Fruit fly (Drosophila melanogaster) whole organism, embryonic: ENCODE data around the gene CG7408.
A peak's percentile ranks its signal among the peaks of the same experiment; 100 is the strongest.

ENCODE experiments used
- Ada2b ChIP-seq: fragments of 200-800 bp; sonication (Bioruptor generic); IDR thresholded peaks from 2 replicates; pipeline ENCODE4 v1.3.6; 2022; ENCODE audit warnings: missing biosample characterization, missing genetic modification characterization
- CG11398 ChIP-seq: fragments of 200-800 bp; sonication (Bioruptor generic); optimal IDR thresholded peaks from 2 replicates; lab custom pipeline; 2016; ENCODE audit warnings: missing biosample characterization, missing genetic modification characterization
- CG12155 ChIP-seq: fragments of 200-800 bp; sonication (Bioruptor generic); optimal IDR thresholded peaks from 3 replicates; lab custom pipeline; 2016; ENCODE audit warnings: missing biosample characterization, missing genetic modification characterization
- CG13424 ChIP-seq: fragments of 200-800 bp; sonication (Bioruptor generic); optimal IDR thresholded peaks from 2 replicates; lab custom pipeline; 2019; ENCODE audit warnings: missing biosample characterization, mild to moderate bottlenecking, missing genetic modification characterization, moderate library complexity
- CG15479 ChIP-seq: fragments of 200-800 bp; sonication (Bioruptor generic); optimal IDR thresholded peaks from 3 replicates; lab custom pipeline; 2019; ENCODE audit warnings: missing biosample characterization, mild to moderate bottlenecking, missing genetic modification characterization, moderate library complexity
- CG18011 ChIP-seq: fragments of 200-800 bp; sonication (Bioruptor generic); optimal IDR thresholded peaks from 2 replicates; lab custom pipeline; 2017; ENCODE audit warnings: missing biosample characterization, missing genetic modification characterization, mild to moderate bottlenecking, moderate library complexity, missing genotype
- CG18619 ChIP-seq: fragments of 200-800 bp; sonication (Bioruptor generic); optimal IDR thresholded peaks from 3 replicates; lab custom pipeline; 2017; ENCODE audit warnings: missing biosample characterization, mild to moderate bottlenecking, missing genetic modification characterization
- CG18764 ChIP-seq: fragments of 200-800 bp; sonication (Bioruptor generic); optimal IDR thresholded peaks from 3 replicates; lab custom pipeline; 2016; ENCODE audit warnings: missing biosample characterization, missing genetic modification characterization
- CG2202 ChIP-seq: fragments of 200-800 bp; sonication (Bioruptor generic); optimal IDR thresholded peaks from 2 replicates; lab custom pipeline; 2018; ENCODE audit warnings: missing biosample characterization, mild to moderate bottlenecking, missing genetic modification characterization
- CG3726 ChIP-seq: fragments of 200-800 bp; sonication (Bioruptor generic); IDR thresholded peaks from 3 replicates; pipeline ENCODE4, ENCODE4 v1.3.6; 2022; ENCODE audit warnings: missing biosample characterization, missing genetic modification characterization
- CG4360 ChIP-seq: fragments of 200-800 bp; sonication (Bioruptor generic); IDR thresholded peaks from 2 replicates; pipeline ENCODE4 v1.3.6; 2022; ENCODE audit warnings: missing biosample characterization, missing genetic modification characterization
- CG4730 ChIP-seq: fragments of 200-800 bp; sonication (Bioruptor generic); IDR thresholded peaks from 2 replicates; pipeline ENCODE4 v1.3.6; 2022; ENCODE audit warnings: missing biosample characterization, missing genetic modification characterization
- CG6813 ChIP-seq: fragments of 200-800 bp; sonication (Bioruptor generic); optimal IDR thresholded peaks from 2 replicates; lab custom pipeline; 2017; ENCODE audit warnings: missing biosample characterization, missing genetic modification characterization, mild to moderate bottlenecking, moderate library complexity, missing genetic modification reagents
- CG8359 ChIP-seq: fragments of 200-800 bp; sonication (Bioruptor generic); optimal IDR thresholded peaks from 2 replicates; lab custom pipeline; 2017; ENCODE audit warnings: missing biosample characterization, mild to moderate bottlenecking, missing genetic modification characterization, borderline replicate concordance
- CG8478 ChIP-seq: fragments of >200 bp; optimal IDR thresholded peaks from 2 replicates; lab custom pipeline; 2018
- CG9797 ChIP-seq: fragments of 200-800 bp; sonication (Bioruptor generic); optimal IDR thresholded peaks from 3 replicates; lab custom pipeline; 2018; ENCODE audit warnings: missing biosample characterization, mild to moderate bottlenecking, missing genetic modification characterization
- CG9817 ChIP-seq: fragments of 200-800 bp; sonication (Bioruptor generic); optimal IDR thresholded peaks from 2 replicates; lab custom pipeline; 2018; ENCODE audit warnings: missing biosample characterization, mild to moderate bottlenecking, missing genetic modification characterization, moderate library complexity
- CHES-1-like ChIP-seq: fragments of 200-800 bp; sonication (Bioruptor generic); optimal IDR thresholded peaks from 2 replicates; lab custom pipeline; 2016; ENCODE audit warnings: missing biosample characterization, missing genetic modification characterization
- Camta ChIP-seq: fragments of 200-800 bp; sonication (Bioruptor generic); optimal IDR thresholded peaks from 2 replicates; lab custom pipeline; 2016; ENCODE audit warnings: missing biosample characterization, missing genetic modification characterization
- D19A ChIP-seq: fragments of 200-800 bp; optimal IDR thresholded peaks from 3 replicates; lab custom pipeline; 2019; ENCODE audit warnings: missing biosample characterization, mild to moderate bottlenecking, missing genetic modification characterization, moderate library complexity
- Dll ChIP-seq: fragments of 200-800 bp; sonication (Bioruptor generic); IDR thresholded peaks from 4 replicates; pipeline ENCODE4 v1.3.6; 2022; ENCODE audit warnings: missing biosample characterization, missing genetic modification characterization; ENCODE audit not compliant: partially characterized antibody
- Doc3 ChIP-seq: fragments of 200-800 bp; sonication (Bioruptor generic); IDR thresholded peaks from 3 replicates; pipeline ENCODE4 v1.3.6; 2022; ENCODE audit warnings: missing biosample characterization, missing genetic modification characterization; ENCODE audit not compliant: partially characterized antibody
- ERR ChIP-seq: fragments of 200-800 bp; sonication (Bioruptor generic); optimal IDR thresholded peaks from 2 replicates; lab custom pipeline; 2016; ENCODE audit warnings: missing biosample characterization, missing genetic modification characterization
- H2.0 ChIP-seq: fragments of 200-800 bp; sonication (Bioruptor generic); IDR thresholded peaks from 2 replicates; pipeline ENCODE4 v1.3.6; 2022; ENCODE audit warnings: missing biosample characterization, missing genetic modification characterization
- MESR4 ChIP-seq: fragments of 200-800 bp; sonication (Bioruptor generic); optimal IDR thresholded peaks from 2 replicates; lab custom pipeline; 2018; ENCODE audit warnings: missing biosample characterization, mild to moderate bottlenecking, missing genetic modification characterization, moderate library complexity
- MTF-1 ChIP-seq: fragments of 200-800 bp; sonication (Bioruptor generic); optimal IDR thresholded peaks from 2 replicates; lab custom pipeline; 2018; ENCODE audit warnings: missing biosample characterization, mild to moderate bottlenecking, missing genetic modification characterization, borderline replicate concordance
- Neu2 ChIP-seq: fragments of 200-800 bp; sonication (Bioruptor generic); optimal IDR thresholded peaks from 3 replicates; lab custom pipeline; 2016; ENCODE audit warnings: missing biosample characterization, missing genetic modification characterization, borderline replicate concordance
- Nf-YB ChIP-seq: fragments of 200-800 bp; sonication (Bioruptor generic); optimal IDR thresholded peaks from 3 replicates; lab custom pipeline; 2019; ENCODE audit warnings: missing biosample characterization, mild to moderate bottlenecking, missing genetic modification characterization, moderate library complexity
- Nf-YC ChIP-seq: fragments of 200-800 bp; optimal IDR thresholded peaks from 3 replicates; lab custom pipeline; 2019; ENCODE audit warnings: missing biosample characterization, mild to moderate bottlenecking, missing genetic modification characterization, moderate library complexity
- NfI ChIP-seq: fragments of 200-800 bp; sonication (Bioruptor generic); optimal IDR thresholded peaks from 3 replicates; lab custom pipeline; 2018; ENCODE audit warnings: missing biosample characterization, mild to moderate bottlenecking, missing genetic modification characterization, moderate library complexity
- TFAM ChIP-seq: fragments of 200-800 bp; sonication (Bioruptor generic); optimal IDR thresholded peaks from 2 replicates; lab custom pipeline; 2017; ENCODE audit warnings: missing biosample characterization, missing genetic modification characterization, inconsistent platforms
- bbx ChIP-seq: fragments of 200-800 bp; sonication (Bioruptor generic); IDR thresholded peaks from 2 replicates; pipeline ENCODE4 v1.3.6; 2022; ENCODE audit warnings: missing biosample characterization, missing genetic modification characterization; ENCODE audit not compliant: partially characterized antibody
- bcd ChIP-seq: fragments of 200-800 bp; sonication (Bioruptor generic); optimal IDR thresholded peaks from 2 replicates; lab custom pipeline; 2017; ENCODE audit warnings: missing biosample characterization, mild to moderate bottlenecking, missing genetic modification characterization
- chinmo ChIP-seq: fragments of 200-800 bp; sonication (Bioruptor generic); IDR thresholded peaks from 4 replicates; pipeline ENCODE4 v1.3.6; 2022; ENCODE audit warnings: missing biosample characterization, missing genetic modification characterization; ENCODE audit not compliant: partially characterized antibody
- exex ChIP-seq: fragments of 200-800 bp; sonication (Bioruptor generic); optimal IDR thresholded peaks from 4 replicates; lab custom pipeline; 2018; ENCODE audit warnings: missing biosample characterization, mild to moderate bottlenecking, missing genetic modification characterization, moderate library complexity
- gcm2 ChIP-seq: fragments of 200-800 bp; sonication (Bioruptor generic); optimal IDR thresholded peaks from 2 replicates; lab custom pipeline; 2016; ENCODE audit warnings: missing biosample characterization, missing genetic modification characterization
- grau ChIP-seq: fragments of 200-800 bp; optimal IDR thresholded peaks from 3 replicates; lab custom pipeline; 2019; ENCODE audit warnings: missing biosample characterization, mild to moderate bottlenecking, missing genetic modification characterization, moderate library complexity
- grn ChIP-seq: fragments of 200-800 bp; sonication (Bioruptor generic); optimal IDR thresholded peaks from 3 replicates; lab custom pipeline; 2017; ENCODE audit warnings: missing biosample characterization, missing genetic modification characterization
- inv ChIP-seq: fragments of 200-800 bp; sonication (Bioruptor generic); IDR thresholded peaks from 2 replicates; pipeline ENCODE4 v1.3.6; 2022; ENCODE audit warnings: missing biosample characterization, missing genetic modification characterization; ENCODE audit not compliant: partially characterized antibody
- lab ChIP-seq: fragments of 200-800 bp; sonication (Bioruptor generic); optimal IDR thresholded peaks from 3 replicates; lab custom pipeline; 2017; ENCODE audit warnings: missing biosample characterization, missing genetic modification characterization, mild to moderate bottlenecking, moderate library complexity, missing genetic modification reagents
- lola ChIP-seq, 3 experiments: fragments of >200 bp in 2 of 3; fragments of 200-800 bp in 1 of 3; sonication (Bioruptor generic) in 1 of 3; optimal IDR thresholded peaks; 2 replicates each; lab custom pipeline; 2017 to 2019; ENCODE audit warnings: missing biosample characterization in 3 of 3, missing genetic modification characterization in 3 of 3, mild to moderate bottlenecking in 1 of 3, moderate library complexity in 1 of 3
- nau ChIP-seq: fragments of 200-800 bp; sonication (Bioruptor generic); optimal IDR thresholded peaks from 3 replicates; lab custom pipeline; 2017; ENCODE audit warnings: missing biosample characterization, mild to moderate bottlenecking, missing genetic modification characterization, missing genetic modification reagents
- pros ChIP-seq: fragments of 200-800 bp; sonication (Bioruptor generic); optimal IDR thresholded peaks from 3 replicates; lab custom pipeline; 2019; ENCODE audit warnings: missing biosample characterization, mild to moderate bottlenecking, missing genetic modification characterization, moderate library complexity
- sd ChIP-seq: fragments of 200-800 bp; sonication (Bioruptor generic); optimal IDR thresholded peaks from 3 replicates; lab custom pipeline; 2018; ENCODE audit warnings: missing biosample characterization, mild to moderate bottlenecking, missing genetic modification characterization, moderate library complexity
- sens ChIP-seq: fragments of 200-800 bp; sonication (Bioruptor generic); peaks from one replicate; lab custom pipeline; 2016; ENCODE audit warnings: missing biosample characterization, missing genetic modification characterization
- stc ChIP-seq: fragments of 200-800 bp; sonication (Bioruptor generic); IDR thresholded peaks from 2 replicates; pipeline ENCODE4 v1.3.6; 2022; ENCODE audit warnings: missing biosample characterization, missing genetic modification characterization
- tap ChIP-seq: fragments of 200-800 bp; optimal IDR thresholded peaks from 3 replicates; lab custom pipeline; 2019; ENCODE audit warnings: missing biosample characterization, mild to moderate bottlenecking, missing genetic modification characterization, moderate library complexity
- trh ChIP-seq: fragments of 200-800 bp; sonication (Bioruptor generic); optimal IDR thresholded peaks from 2 replicates; lab custom pipeline; 2016; ENCODE audit warnings: missing biosample characterization, missing genetic modification characterization
- unpg ChIP-seq: fragments of 200-800 bp; sonication (Bioruptor generic); optimal IDR thresholded peaks from 3 replicates; lab custom pipeline; 2018; ENCODE audit warnings: missing biosample characterization, mild to moderate bottlenecking, missing genetic modification characterization, moderate library complexity
- wdn ChIP-seq: fragments of 200-800 bp; sonication (Bioruptor generic); IDR thresholded peaks from 2 replicates; pipeline ENCODE4 v1.3.6; 2022; ENCODE audit warnings: missing biosample characterization, missing genetic modification characterization

CG7408 gene

DNA sequence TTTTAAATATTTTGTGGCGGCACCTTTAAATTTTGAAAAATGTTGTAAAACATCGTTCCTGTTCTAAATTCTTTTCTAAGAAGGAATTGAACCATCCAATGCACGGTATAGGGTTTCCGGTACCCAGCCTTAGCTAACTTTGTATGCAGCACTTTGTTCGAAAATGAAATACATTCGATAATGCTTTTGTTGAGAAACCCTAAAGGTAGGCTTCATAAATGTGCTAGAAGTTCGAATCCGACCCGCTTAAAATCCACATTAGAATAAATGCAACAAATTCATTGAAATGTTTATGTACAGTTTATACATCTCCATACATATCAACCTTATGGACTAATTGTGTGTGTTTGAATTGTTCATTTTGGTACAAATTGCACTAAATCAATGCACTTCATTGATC, 19.7 kb downstream of the CG7408 start (continued):
- TF ChIP-seq CHES-1-like (GFP tag; lab: Kevin White, UChicago) (no peak), TFAM (GFP tag; lab: Kevin White, UChicago) (no peak), H2.0 (GFP tag; lab: Robert Waterston, UW) (no peak), pros (GFP tag; lab: Kevin White, UChicago) (no peak), D19A (tag; lab: Kevin White, UChicago) (no peak), Nf-YB (no peak), CG15479 (GFP tag; lab: Kevin White, UChicago) (no peak), bbx (GFP tag; lab: Robert Waterston, UW) (no peak), CG8478 (lab: Kevin White, UChicago) (no peak), CG12155 (GFP tag; lab: Kevin White, UChicago) (no peak), gcm2 (no peak), inv (GFP tag; lab: Robert Waterston, UW) (no peak), CG4730 (GFP tag; lab: Robert Waterston, UW) (no peak), CG2202 (tag; lab: Kevin White, UChicago) (no peak), Camta (GFP tag; lab: Kevin White, UChicago) (no peak), wdn (GFP tag; lab: Robert Waterston, UW) (no peak), chinmo (GFP tag; lab: Robert Waterston, UW) (peak; percentile 19; the same call in 1 of the 4 replicates), CG18764 (no peak), sd (tag; lab: Kevin White, UChicago) (no peak), unpg (no peak), lola (GFP tag; optimal IDR thresholded peaks at IDR 0.05; lab: Kevin White, UChicago) (no peak)

DNA sequence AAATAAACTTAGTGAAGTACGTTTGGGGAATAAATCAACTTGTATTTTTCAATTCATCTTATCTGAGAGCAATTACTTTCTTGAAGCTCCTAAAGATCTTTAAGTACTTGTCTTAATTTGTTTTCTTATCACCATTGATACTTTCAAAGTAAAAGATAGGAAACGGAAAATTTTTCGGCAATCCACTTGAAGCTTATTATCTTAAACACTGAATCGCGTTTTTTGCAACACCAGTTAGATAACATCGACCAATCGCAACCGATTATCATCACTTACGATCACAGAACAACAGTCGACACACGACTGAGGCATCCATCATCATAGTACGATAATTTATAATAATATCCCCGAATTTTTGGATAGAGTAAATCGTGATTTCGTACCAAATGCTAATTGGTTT, 23.3 kb downstream of the CG7408 start:
- no peak for TF ChIP-seq CG8478 (lab: Kevin White, UChicago)
- no peak for TF ChIP-seq Neu2
- peak; percentile 90 for TF ChIP-seq exex
- TF ChIP-seq MESR4 (GFP tag; lab: Kevin White, UChicago), result no peak
- TF ChIP-seq bcd (GFP tag; lab: Kevin White, UChicago), result no peak
- no peak for TF ChIP-seq CG13424 (tag; lab: Kevin White, UChicago)
- TF ChIP-seq NfI, result no peak
- TF ChIP-seq CG3726 (GFP tag; lab: Robert Waterston, UW), result no peak
- no peak for TF ChIP-seq CG9797 (GFP tag; lab: Kevin White, UChicago)
- TF ChIP-seq Ada2b (GFP tag; lab: Robert Waterston, UW), result no peak
- no peak for TF ChIP-seq CG6813 (GFP tag; lab: Kevin White, UChicago)
- no peak for TF ChIP-seq CG18619 (GFP tag; lab: Kevin White, UChicago)
- TF ChIP-seq trh (GFP tag; lab: Kevin White, UChicago), result no peak
- TF ChIP-seq CG8359, result no peak
- TF ChIP-seq Nf-YC (tag; lab: Kevin White, UChicago), result no peak
- TF ChIP-seq Doc3 (GFP tag; lab: Robert Waterston, UW), result no peak
- TF ChIP-seq stc, result no peak
- peak; percentile 18 for TF ChIP-seq sens
- TF ChIP-seq lab (GFP tag; lab: Kevin White, UChicago), result peak; percentile 11
- no peak for TF ChIP-seq CG9817 (tag; lab: Kevin White, UChicago)
- TF ChIP-seq CG18011 (GFP tag; lab: Kevin White, UChicago), result no peak
- TF ChIP-seq CG11398 (GFP tag; lab: Kevin White, UChicago), result no peak
- TF ChIP-seq Dll, result no peak
- TF ChIP-seq CG4730 (GFP tag; lab: Robert Waterston, UW), result no peak
- TF ChIP-seq grn (GFP tag; lab: Kevin White, UChicago), result peak; percentile 63
- TF ChIP-seq grau, result no peak
- TF ChIP-seq nau (GFP tag; lab: Kevin White, UChicago), result no peak
- no peak for TF ChIP-seq ERR (GFP tag; lab: Kevin White, UChicago)
- no peak for TF ChIP-seq tap (tag; lab: Kevin White, UChicago)
- no peak for TF ChIP-seq CG4360 (GFP tag; lab: Robert Waterston, UW)
- no peak for TF ChIP-seq MTF-1 (GFP tag; lab: Kevin White, UChicago)
